Worm (Caenorhabditis elegans) whole organism, midembryonic: Measurements from ENCODE around the gene ZK829.9.

Experiments used
- T22C8.4 ChIP-seq: fragments of 200-800 bp; sonication (Bioruptor generic); IDR thresholded peaks from 2 replicates; pipeline ENCODE4 v1.3.6; 2022; ENCODE audit warnings: missing genetic modification characterization, missing compliant biosample characterization
- cog-1 ChIP-seq: sonication (generic microtip); optimal IDR thresholded peaks from 2 replicates; lab custom pipeline; 2016; ENCODE audit warnings: missing genetic modification characterization, missing compliant biosample characterization
- flt-1 ChIP-seq: fragments of 200-800 bp; sonication (Bioruptor generic); IDR thresholded peaks from 2 replicates; pipeline ENCODE4 v1.3.6; 2022; ENCODE audit warnings: missing genetic modification characterization, missing compliant biosample characterization
- med-1 ChIP-seq: sonication (generic microtip); optimal IDR thresholded peaks from 2 replicates; lab custom pipeline; 2017; ENCODE audit warnings: missing genetic modification characterization, mild to moderate bottlenecking, missing compliant biosample characterization, antibody characterized with exemption, missing genetic modification reagents; ENCODE audit not compliant: insufficient read depth
- ref-1 ChIP-seq: fragments of 200-800 bp; sonication (Bioruptor generic); conservative IDR thresholded peaks from 2 replicates; pipeline ENCODE4 v1.3.6; 2022; ENCODE audit warnings: missing genetic modification reagents, missing genetic modification characterization, missing compliant biosample characterization
- tab-1 ChIP-seq: fragments of 200-800 bp; sonication (Bioruptor generic); IDR thresholded peaks from 2 replicates; pipeline ENCODE4 v1.3.6; 2022; ENCODE audit warnings: missing genetic modification characterization, missing compliant biosample characterization
- ztf-23 ChIP-seq: fragments of 200-800 bp; sonication (Bioruptor generic); IDR thresholded peaks from 2 replicates; pipeline ENCODE4 v1.3.6; 2022; ENCODE audit warnings: missing genetic modification reagents, missing genetic modification characterization, missing compliant biosample characterization
- ztf-29 ChIP-seq: fragments of 200-800 bp; sonication (Bioruptor generic); IDR thresholded peaks from 2 replicates; pipeline ENCODE4 v1.3.6; 2022; ENCODE audit warnings: missing genetic modification reagents, missing genetic modification characterization, missing compliant biosample characterization

DNA sequence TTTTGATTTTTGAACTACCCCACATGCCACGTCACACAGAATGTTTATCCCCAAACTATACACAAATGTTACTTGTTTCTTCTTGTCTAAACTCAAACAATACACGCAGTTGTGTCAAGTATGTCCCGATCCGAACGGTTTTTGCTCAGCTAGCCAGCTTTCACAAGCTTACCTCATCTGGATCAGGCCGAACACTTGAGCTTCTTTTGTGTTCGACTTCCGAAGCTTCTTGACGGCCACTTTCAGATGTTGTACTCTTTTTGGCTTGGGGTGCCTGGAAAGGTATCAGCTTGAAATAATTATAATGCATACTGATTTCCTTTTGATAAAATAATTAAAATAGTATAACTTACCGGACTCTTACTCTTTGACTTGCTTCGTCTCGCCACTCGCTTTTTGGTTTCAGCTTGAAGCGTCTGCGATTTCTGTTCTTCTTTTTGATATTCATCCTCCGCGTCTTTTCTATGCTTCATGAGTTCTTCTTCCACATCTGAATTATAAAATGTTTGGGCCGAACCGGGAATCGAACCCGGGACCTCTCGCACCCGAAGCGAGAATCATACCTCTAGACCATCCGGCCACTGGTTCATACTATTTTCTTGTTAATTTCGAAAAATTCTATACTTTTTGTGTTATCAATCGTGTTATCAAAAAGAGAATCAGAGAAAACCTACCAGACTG lies 34.9 kb downstream of the ZK829.9 start:
- no peak for TF ChIP-seq ref-1 (GFP tag; lab: Robert Waterston, UW)
- no peak for TF ChIP-seq ztf-23
- no peak for TF ChIP-seq flt-1 (GFP tag; lab: Robert Waterston, UW)
- TF ChIP-seq cog-1 (tag; lab: Kevin White, UChicago): no peak
- TF ChIP-seq T22C8.4 (GFP tag; lab: Robert Waterston, UW): no peak
- TF ChIP-seq med-1 (GFP tag; lab: Kevin White, UChicago): no peak
- no peak for TF ChIP-seq tab-1 (GFP tag; lab: Robert Waterston, UW)
- no peak for TF ChIP-seq ztf-29 (GFP tag; lab: Robert Waterston, UW)
